Fruit fly (Drosophila melanogaster): Measurements from ENCODE around the gene Tmtc1.

- 0 out of 3 replicates have a peak, but pooled peaks have one; percentile 48 for TF ChIP-seq CG2199 (GFP tag; IDR thresholded peaks at IDR 0.05)
- no peak for TF ChIP-seq CG7271 (tag; optimal IDR thresholded peaks at IDR 0.05)
- TF ChIP-seq gcm2 (GFP tag; optimal IDR thresholded peaks at IDR 0.05): no peak
- peak; percentile 18 for TF ChIP-seq Mad (GFP tag; optimal IDR thresholded peaks at IDR 0.05)
- TF ChIP-seq crol (GFP tag; IDR thresholded peaks at IDR 0.05): no peak
- no peak for TF ChIP-seq dmrt11E (tag; optimal IDR thresholded peaks at IDR 0.05)
Measured at dm6 chr2L:2729882-2730281, 52.3 kb downstream of the Tmtc1 start.
